Worm (Caenorhabditis elegans): ENCODE measurements around the gene C07A12.2.

DNA sequence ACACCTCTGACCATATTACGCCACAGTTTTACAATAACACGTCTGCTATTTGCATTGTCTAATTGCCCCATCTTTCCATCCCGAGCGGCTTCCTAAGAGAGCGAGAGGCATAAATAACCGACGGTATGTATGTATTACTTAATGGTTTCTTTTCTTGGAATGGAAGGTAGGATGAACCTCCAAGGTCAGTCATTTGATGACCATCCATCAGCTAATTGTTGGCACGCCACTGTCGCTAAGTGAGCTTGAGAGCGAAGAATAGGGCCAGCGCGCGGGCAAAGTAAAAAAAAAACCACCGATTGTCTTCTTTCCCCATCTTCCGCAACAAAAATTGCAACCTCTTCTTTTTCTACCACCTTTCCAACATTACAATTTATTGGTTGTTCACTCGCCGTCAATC lies 11.4 kb downstream of the C07A12.2 start:
- no peak for TF ChIP-seq pha-4 (tag; optimal IDR thresholded peaks at IDR 0.05)
- no peak for TF ChIP-seq snpc-1.1 (tag; optimal IDR thresholded peaks at IDR 0.05; ENCODE audit: insufficient read depth)
- no peak for TF ChIP-seq madf-6 (GFP tag; IDR thresholded peaks at IDR 0.05)
